Worm (Caenorhabditis elegans): ENCODE data around the gene snpc-3.4.
A peak's percentile ranks its signal among the peaks of the same experiment; 100 is the strongest.

snpc-3.4 gene

ce11 chrIII:4010168-4010567 is 9.7 kb upstream of the snpc-3.4 start:
- TF ChIP-seq T22C8.4 (GFP tag; IDR thresholded peaks at IDR 0.05) (no peak), ztf-29 (GFP tag; IDR thresholded peaks at IDR 0.05) (peak; percentile 99), med-1 (GFP tag; optimal IDR thresholded peaks at IDR 0.05; ENCODE audit: insufficient read depth) (no peak), klf-2 (GFP tag; conservative IDR thresholded peaks at IDR 0.05) (no peak), ref-1 (GFP tag; conservative IDR thresholded peaks at IDR 0.05) (no peak), tab-1 (GFP tag; IDR thresholded peaks at IDR 0.05) (no peak), flt-1 (GFP tag; IDR thresholded peaks at IDR 0.05) (peak; percentile 65), cog-1 (tag; optimal IDR thresholded peaks at IDR 0.05) (peak; percentile 59), ztf-23 (GFP tag; IDR thresholded peaks at IDR 0.05) (peak; percentile 24; the same call in 1 of the 2 replicates)

ce11 chrIII:4010987-4011386 is 8.8 kb upstream of the snpc-3.4 start:
- TF ChIP-seq ref-1 (GFP tag; conservative IDR thresholded peaks at IDR 0.05) (no peak), tab-1 (GFP tag; IDR thresholded peaks at IDR 0.05) (no peak), klf-2 (GFP tag; conservative IDR thresholded peaks at IDR 0.05) (no peak)

- no peak for TF ChIP-seq tab-1 (GFP tag; IDR thresholded peaks at IDR 0.05)
These were observed 7.8 kb upstream of the snpc-3.4 start, which contains the start of gene C36E8.4 for ce11 chrIII:4012036-4012435. TSS of gene C36E8.4 (plus strand) at chrIII:4012336.

ce11 chrIII:4013061-4013460 is 6.8 kb upstream of the snpc-3.4 start:
- TF ChIP-seq T22C8.4 (GFP tag; IDR thresholded peaks at IDR 0.05), result no peak
- TF ChIP-seq flt-1 (GFP tag; IDR thresholded peaks at IDR 0.05), result no peak
- no peak for TF ChIP-seq klf-2 (GFP tag; conservative IDR thresholded peaks at IDR 0.05)
- TF ChIP-seq ztf-23 (GFP tag; IDR thresholded peaks at IDR 0.05), result no peak
- TF ChIP-seq cog-1 (tag; optimal IDR thresholded peaks at IDR 0.05), result no peak
- no peak for TF ChIP-seq tab-1 (GFP tag; IDR thresholded peaks at IDR 0.05)
- TF ChIP-seq ztf-29 (GFP tag; IDR thresholded peaks at IDR 0.05), result no peak

ce11 chrIII:4015382-4015986 is 4.4 kb upstream of the snpc-3.4 start:
- TF ChIP-seq med-1 (GFP tag; optimal IDR thresholded peaks at IDR 0.05; ENCODE audit: insufficient read depth) (no peak), T22C8.4 (GFP tag; IDR thresholded peaks at IDR 0.05) (no peak), ref-1 (GFP tag; conservative IDR thresholded peaks at IDR 0.05) (no peak), ztf-23 (GFP tag; IDR thresholded peaks at IDR 0.05) (no peak), tab-1 (GFP tag; IDR thresholded peaks at IDR 0.05) (no peak)

DNA sequence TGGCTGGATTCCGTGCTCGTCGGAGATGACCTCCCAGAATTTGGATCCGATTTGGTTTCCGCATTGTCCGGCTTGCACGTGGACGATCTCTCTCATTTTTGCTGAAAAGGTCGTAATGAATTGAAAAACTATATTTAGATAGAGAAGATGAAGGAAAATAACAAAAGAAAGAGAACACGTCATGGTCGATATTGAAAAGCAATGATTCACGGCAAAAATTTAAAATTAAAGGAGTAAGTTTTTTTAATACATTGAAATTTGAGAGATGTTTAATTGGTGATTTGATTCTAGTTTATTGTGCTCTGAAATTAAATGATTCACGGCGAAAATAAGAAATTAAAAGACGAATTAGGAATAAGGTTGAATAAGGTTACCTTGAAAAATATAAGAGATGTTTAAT is 2.3 kb upstream of the snpc-3.4 start, which contains the start of gene tbb-2:
tbb-2 (minus strand) TSS at position 101 of the 400 bp plus-strand sequence.
- TF ChIP-seq T22C8.4 (GFP tag; IDR thresholded peaks at IDR 0.05) (no peak), tab-1 (GFP tag; IDR thresholded peaks at IDR 0.05) (no peak), flt-1 (GFP tag; IDR thresholded peaks at IDR 0.05) (no peak), klf-2 (GFP tag; conservative IDR thresholded peaks at IDR 0.05) (no peak), ref-1 (GFP tag; conservative IDR thresholded peaks at IDR 0.05) (no peak), med-1 (GFP tag; optimal IDR thresholded peaks at IDR 0.05; ENCODE audit: insufficient read depth) (no peak), ztf-23 (GFP tag; IDR thresholded peaks at IDR 0.05) (no peak), cog-1 (tag; optimal IDR thresholded peaks at IDR 0.05) (no peak), ztf-29 (GFP tag; IDR thresholded peaks at IDR 0.05) (no peak)

DNA sequence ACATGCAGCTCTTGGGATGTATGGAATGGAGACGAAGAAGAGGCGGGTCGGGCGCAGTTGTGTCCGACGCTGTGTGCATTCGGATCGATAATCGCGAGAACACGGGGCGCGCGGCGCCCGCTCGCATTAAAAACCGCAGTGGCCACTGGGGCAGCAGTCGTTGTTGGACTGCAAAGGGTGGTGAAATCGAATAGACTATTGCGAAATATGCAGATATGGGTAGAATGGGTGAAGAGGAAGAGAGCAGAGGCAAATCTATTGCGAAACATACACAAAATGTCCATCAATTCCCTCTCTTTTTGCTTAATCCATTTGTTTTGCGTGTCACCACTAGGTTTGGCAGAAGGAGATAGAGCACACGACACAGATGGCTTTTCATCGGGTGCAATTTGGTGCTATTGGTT is 1.7 kb upstream of the snpc-3.4 start:
- TF ChIP-seq ztf-23 (GFP tag; IDR thresholded peaks at IDR 0.05) (0 out of 2 replicates have a peak, but pooled peaks have one; percentile 59), klf-2 (GFP tag; conservative IDR thresholded peaks at IDR 0.05) (no peak)

DNA sequence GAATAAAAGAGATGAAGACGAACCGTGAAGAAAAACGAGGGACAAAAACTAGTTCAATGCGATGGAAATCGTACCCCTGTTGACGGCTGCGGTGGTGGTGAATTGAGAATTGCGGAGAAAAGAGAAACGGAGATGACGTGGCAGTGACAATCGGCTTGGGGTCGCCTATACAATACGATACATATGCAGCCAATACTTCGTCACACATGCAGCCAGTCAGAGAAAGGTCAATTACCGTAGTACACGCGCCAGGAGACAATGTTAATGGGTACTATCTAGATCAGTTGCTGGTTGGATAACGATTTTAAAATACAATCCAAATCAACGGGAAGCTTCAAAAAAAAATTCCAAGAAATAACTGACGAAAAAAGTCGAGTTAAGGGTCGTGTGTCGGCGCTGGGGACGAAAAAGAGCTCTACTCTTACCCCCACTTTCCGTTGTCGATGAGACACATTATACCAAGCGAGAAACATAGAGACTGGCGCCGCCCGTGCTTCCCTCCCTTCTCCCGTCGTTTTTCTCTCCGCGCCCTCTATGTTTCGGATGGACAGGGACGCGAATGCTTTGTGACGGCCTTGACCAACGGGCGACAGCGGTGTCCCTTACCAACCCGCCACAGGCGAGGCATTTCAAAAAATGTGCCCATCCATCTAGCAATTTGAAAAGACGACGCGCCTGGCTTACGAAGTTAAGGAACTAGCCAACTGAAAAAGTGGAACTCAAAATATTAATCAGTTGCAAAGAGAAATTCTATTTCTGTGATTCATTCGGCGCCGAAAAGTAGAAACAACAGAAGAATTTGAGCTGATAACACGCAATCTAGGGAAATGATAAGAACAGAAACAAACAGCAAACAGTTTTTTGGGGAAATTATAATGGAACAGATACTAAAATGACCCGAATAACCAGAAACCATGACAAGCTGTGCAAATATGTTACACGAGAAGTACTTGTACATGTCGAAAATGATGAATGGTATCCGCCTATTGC is 951 bp upstream of the snpc-3.4 start:
- no peak for TF ChIP-seq ztf-23 (GFP tag; IDR thresholded peaks at IDR 0.05)
- no peak for TF ChIP-seq flt-1 (GFP tag; IDR thresholded peaks at IDR 0.05)
- no peak for TF ChIP-seq tab-1 (GFP tag; IDR thresholded peaks at IDR 0.05)
- no peak for TF ChIP-seq ztf-29 (GFP tag; IDR thresholded peaks at IDR 0.05)
- TF ChIP-seq ref-1 (GFP tag; conservative IDR thresholded peaks at IDR 0.05), result no peak
- no peak for TF ChIP-seq cog-1 (tag; optimal IDR thresholded peaks at IDR 0.05)
- no peak for TF ChIP-seq klf-2 (GFP tag; conservative IDR thresholded peaks at IDR 0.05)
- no peak for TF ChIP-seq med-1 (GFP tag; optimal IDR thresholded peaks at IDR 0.05; ENCODE audit: insufficient read depth)
- TF ChIP-seq T22C8.4 (GFP tag; IDR thresholded peaks at IDR 0.05), result no peak

DNA sequence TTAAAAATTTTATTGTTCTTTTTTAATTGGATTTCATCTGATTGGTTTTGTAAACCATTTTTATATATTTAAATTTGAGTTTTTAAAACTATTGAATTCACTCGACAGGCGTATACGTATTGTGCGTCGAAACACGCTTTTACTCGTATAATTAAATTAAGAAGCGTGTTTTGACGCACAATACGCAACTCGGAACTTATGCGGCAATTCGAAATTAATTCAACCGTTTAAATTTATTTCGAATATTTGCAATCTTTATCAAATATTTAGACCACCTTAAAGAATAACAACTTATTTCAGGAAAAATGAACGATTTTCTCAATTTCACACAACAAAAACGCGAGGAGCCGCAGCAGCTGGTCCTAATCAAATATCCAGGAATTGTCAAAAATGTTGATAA is 2.0 kb downstream of the snpc-3.4 start, which contains the start of gene tftc-5:
tftc-5 (plus strand) TSS at position 301 of the 400 bp plus-strand sequence.
- TF ChIP-seq ref-1 (GFP tag; conservative IDR thresholded peaks at IDR 0.05) (no peak), flt-1 (GFP tag; IDR thresholded peaks at IDR 0.05) (no peak), T22C8.4 (GFP tag; IDR thresholded peaks at IDR 0.05) (no peak), ztf-29 (GFP tag; IDR thresholded peaks at IDR 0.05) (no peak), ztf-23 (GFP tag; IDR thresholded peaks at IDR 0.05) (no peak), cog-1 (tag; optimal IDR thresholded peaks at IDR 0.05) (no peak), klf-2 (GFP tag; conservative IDR thresholded peaks at IDR 0.05) (no peak), med-1 (GFP tag; optimal IDR thresholded peaks at IDR 0.05; ENCODE audit: insufficient read depth) (no peak), tab-1 (GFP tag; IDR thresholded peaks at IDR 0.05) (no peak)

DNA sequence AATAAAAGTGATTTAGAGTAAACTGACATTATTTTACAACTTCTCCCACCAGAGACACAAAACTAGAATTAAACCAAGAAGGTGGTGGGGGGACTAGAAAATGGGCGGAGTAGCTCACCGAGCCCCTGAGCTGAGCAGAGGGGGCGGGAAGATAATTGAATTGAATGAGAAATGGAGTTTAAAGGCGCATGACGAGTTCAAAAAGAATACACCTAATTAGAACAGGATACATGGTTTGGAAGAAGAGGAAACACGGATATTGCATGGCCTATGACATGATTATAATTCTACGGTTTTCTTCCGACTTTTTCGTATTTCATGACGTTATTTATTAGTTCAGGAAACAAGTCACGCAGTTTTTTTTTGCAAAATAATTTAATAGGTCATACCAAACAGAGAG is 8.2 kb downstream of the snpc-3.4 start, which contains the start of gene T02C12.5:
T02C12.5 (minus strand) TSS at position 101 of the 400 bp plus-strand sequence.
- no peak for TF ChIP-seq ztf-23 (GFP tag; IDR thresholded peaks at IDR 0.05)
- TF ChIP-seq ztf-29 (GFP tag; IDR thresholded peaks at IDR 0.05), result no peak
- no peak for TF ChIP-seq T22C8.4 (GFP tag; IDR thresholded peaks at IDR 0.05)
- no peak for TF ChIP-seq klf-2 (GFP tag; conservative IDR thresholded peaks at IDR 0.05)
- no peak for TF ChIP-seq flt-1 (GFP tag; IDR thresholded peaks at IDR 0.05)
- no peak for TF ChIP-seq ref-1 (GFP tag; conservative IDR thresholded peaks at IDR 0.05)
- TF ChIP-seq med-1 (GFP tag; optimal IDR thresholded peaks at IDR 0.05; ENCODE audit: insufficient read depth), result no peak
- TF ChIP-seq cog-1 (tag; optimal IDR thresholded peaks at IDR 0.05), result no peak
- no peak for TF ChIP-seq tab-1 (GFP tag; IDR thresholded peaks at IDR 0.05)

Measured in whole organism, midembryonic.